Worm (Caenorhabditis elegans) whole organism, young adult: ENCODE results near the gene ttll-4.

ENCODE experiments used
- B0261.1 ChIP-seq: sonication (generic microtip); optimal IDR thresholded peaks from 2 replicates; lab custom pipeline; 2016; ENCODE audit warnings: mild to moderate bottlenecking, missing genetic modification characterization, moderate library complexity, missing compliant biosample characterization
- F52B5.7 ChIP-seq: sonication (generic microtip); optimal IDR thresholded peaks from 2 replicates; lab custom pipeline; 2016; ENCODE audit warnings: mild to moderate bottlenecking, missing genetic modification characterization, missing compliant biosample characterization
- Y67H2A.10 ChIP-seq: fragments of 200-800 bp; sonication (Bioruptor generic); conservative IDR thresholded peaks from 2 replicates; pipeline ENCODE4 v1.3.6; 2022; ENCODE audit warnings: missing genetic modification reagents, missing genetic modification characterization, missing compliant biosample characterization
- hrde-1 ChIP-seq: sonication (generic microtip); optimal IDR thresholded peaks from 2 replicates; lab custom pipeline; 2016; ENCODE audit warnings: missing genetic modification characterization, mild to moderate bottlenecking, missing compliant biosample characterization, moderate library complexity, missing genotype, missing genetic modification reagents, borderline replicate concordance
- let-607 ChIP-seq, 2 experiments: fragments of 200-800 bp in 1 of 2; sonication (Bioruptor generic) in 1 of 2; sonication (generic microtip) in 1 of 2; optimal IDR thresholded peaks; 2 replicates each; lab custom pipeline; 2016 to 2018; ENCODE audit warnings: mild to moderate bottlenecking in 2 of 2, missing compliant biosample characterization in 2 of 2, missing genetic modification characterization in 2 of 2, moderate library complexity in 2 of 2, missing genotype in 1 of 2
- lin-35 ChIP-seq, 3 experiments: fragments of 150-350 bp in 2 of 3; sonication (generic microtip) in 1 of 3; optimal IDR thresholded peaks; 2 replicates each; lab custom pipeline; 2014 to 2018; ENCODE audit warnings: missing biosample characterization in 3 of 3, missing genetic modification characterization in 3 of 3, missing genetic modification reagents in 3 of 3
- mxl-1 ChIP-seq: sonication (generic microtip); optimal IDR thresholded peaks from 2 replicates; lab custom pipeline; 2016; ENCODE audit warnings: missing genetic modification characterization, missing compliant biosample characterization
- pha-4 ChIP-seq: fragments of 150-350 bp; sonication (generic microtip); optimal IDR thresholded peaks from 2 replicates; lab custom pipeline; 2014; ENCODE audit warnings: missing biosample characterization, missing genetic modification reagents, missing genetic modification characterization
- repo-1 ChIP-seq: sonication (generic microtip); optimal IDR thresholded peaks from 2 replicates; lab custom pipeline; 2017; ENCODE audit warnings: mild to moderate bottlenecking, missing genetic modification characterization, missing compliant biosample characterization
- tbp1 ChIP-seq: fragments of 200-800 bp; sonication (Bioruptor generic); optimal IDR thresholded peaks from 2 replicates; lab custom pipeline; 2018; ENCODE audit warnings: mild to moderate bottlenecking, missing genetic modification characterization, missing compliant biosample characterization
- unc-62 ChIP-seq: fragments of 150-350 bp; optimal IDR thresholded peaks from 2 replicates; lab custom pipeline; 2014; ENCODE audit warnings: missing biosample characterization, missing genetic modification reagents, missing genetic modification characterization
- xnd-1 ChIP-seq: sonication (generic microtip); optimal IDR thresholded peaks from 2 replicates; lab custom pipeline; 2016; ENCODE audit warnings: missing genotype, missing genetic modification reagents, missing genetic modification characterization, missing compliant biosample characterization

DNA sequence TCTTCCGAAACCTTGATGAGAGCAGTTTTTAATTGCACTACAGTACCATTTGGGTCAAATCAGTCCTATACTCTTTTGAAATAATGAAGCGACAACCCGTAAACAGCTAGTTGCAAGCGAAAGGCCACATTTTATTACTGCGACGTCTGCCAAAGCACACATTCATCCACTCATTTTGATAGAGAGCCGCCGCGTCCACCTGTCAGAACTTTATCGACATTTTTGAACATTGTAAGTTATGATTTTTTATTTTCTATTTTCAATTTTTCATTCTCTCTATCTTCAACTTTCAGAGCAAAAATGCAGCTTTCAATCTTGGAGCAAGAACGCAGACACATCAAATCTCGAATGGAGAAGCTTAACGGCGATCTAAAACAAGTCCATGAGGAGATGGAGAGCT is 16.7 kb downstream of the ttll-4 start, which contains the start of gene K08E5.6:
- TF ChIP-seq F52B5.7 (tag; lab: Kevin White, UChicago) (no peak), Y67H2A.10 (GFP tag; lab: Robert Waterston, UW) (no peak), tbp1 (GFP tag; lab: Kevin White, UChicago) (no peak), lin-35 (GFP tag; optimal IDR thresholded peaks at IDR 0.05; lab: Kevin White, UChicago) (no peak), let-607 (tag; optimal IDR thresholded peaks at IDR 0.05; lab: Kevin White, UChicago) (no peak), hrde-1 (tag; lab: Kevin White, UChicago) (no peak), pha-4 (tag; lab: Kevin White, UChicago) (no peak), unc-62 (no peak), mxl-1 (tag; lab: Kevin White, UChicago) (no peak), xnd-1 (tag; lab: Kevin White, UChicago) (no peak), repo-1 (tag; lab: Kevin White, UChicago) (no peak), B0261.1 (tag; lab: Kevin White, UChicago) (no peak)
